Worm (Caenorhabditis elegans): ENCODE measurements around the gene srz-19.

DNA sequence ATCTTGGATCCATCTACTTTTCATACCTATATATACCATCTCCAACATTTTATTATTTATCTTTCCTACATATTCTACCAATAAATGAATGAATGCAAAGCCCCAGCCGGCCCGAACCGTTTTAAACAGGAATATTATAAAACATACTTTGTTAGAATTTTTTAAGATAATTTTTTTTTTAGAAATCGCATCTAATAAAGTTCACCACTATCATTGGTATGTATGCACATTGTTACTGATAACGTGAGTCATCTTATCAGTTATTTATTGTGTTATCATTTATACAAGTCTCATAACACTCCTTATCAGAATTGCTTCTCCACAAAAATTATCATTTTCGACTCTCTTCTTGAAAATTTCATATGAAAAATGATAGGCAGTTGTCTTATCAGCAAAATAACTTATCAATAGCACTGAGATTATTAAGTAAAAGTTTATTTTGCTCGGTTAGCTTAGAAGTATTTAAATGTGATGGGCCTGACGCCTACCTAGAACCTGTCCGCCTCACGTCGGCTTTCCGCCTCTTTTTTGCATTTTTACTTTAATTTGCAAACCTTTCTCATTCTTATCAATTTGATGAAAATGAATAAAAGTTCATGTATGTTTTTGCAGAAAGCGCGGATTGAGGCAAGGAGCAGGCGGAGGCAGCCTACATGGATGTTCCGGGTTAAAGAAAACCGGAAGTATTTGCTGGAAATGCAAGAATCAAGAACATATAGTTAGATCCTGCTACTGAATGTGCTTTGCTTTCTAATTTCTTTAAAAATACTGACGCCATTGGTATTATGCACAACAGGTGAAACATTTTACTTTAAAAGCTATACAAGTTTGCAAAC, 19.7 kb upstream of the srz-19 start, which contains the start of gene srz-62:
- no peak for TF ChIP-seq ztf-29 (GFP tag; IDR thresholded peaks at IDR 0.05)
- TF ChIP-seq cog-1 (tag; optimal IDR thresholded peaks at IDR 0.05), result no peak
- no peak for TF ChIP-seq flt-1 (GFP tag; IDR thresholded peaks at IDR 0.05)
- TF ChIP-seq ztf-23 (GFP tag; IDR thresholded peaks at IDR 0.05), result no peak
- TF ChIP-seq klf-2 (GFP tag; conservative IDR thresholded peaks at IDR 0.05), result no peak

All from whole organism, midembryonic.